Worm (Caenorhabditis elegans): Measurements from ENCODE around the gene C01C4.2.

C01C4.2 gene

DNA sequence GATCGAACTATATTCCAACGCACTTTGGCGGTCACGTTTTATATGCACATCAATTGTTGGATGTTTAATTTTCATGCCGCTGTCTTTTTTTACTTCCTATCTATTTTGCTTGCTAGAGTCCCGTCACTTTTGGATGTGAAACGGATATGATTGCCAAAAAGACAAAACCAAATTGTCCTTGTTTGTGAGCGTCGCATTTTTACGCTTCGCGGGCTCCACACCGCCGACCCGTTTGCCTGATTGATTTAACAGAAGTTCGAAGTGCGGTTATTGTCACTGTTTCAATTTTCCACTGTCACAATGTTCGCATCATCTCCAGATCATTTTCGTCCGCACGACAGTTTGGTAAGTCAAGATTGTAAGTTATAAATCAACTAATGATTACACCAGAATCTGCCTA, at the start of gene C01C4.2:
Gene C01C4.2, plus strand, starts transcription at position 301 of the 400 bp plus-strand sequence.
- TF ChIP-seq unc-120 (tag; optimal IDR thresholded peaks at IDR 0.05; ENCODE audit: poor library complexity, severe bottlenecking) (no peak), nhr-28 (tag; optimal IDR thresholded peaks at IDR 0.05) (no peak), mep-1 (tag; optimal IDR thresholded peaks at IDR 0.05) (no peak), M03D4.4 (tag; optimal IDR thresholded peaks at IDR 0.05) (no peak), ceh-43 (GFP tag; optimal IDR thresholded peaks at IDR 0.05) (no peak), cnd-1 (tag; optimal IDR thresholded peaks at IDR 0.05) (no peak), drap-1 (GFP tag; optimal IDR thresholded peaks at IDR 0.05) (no peak), bed-3 (GFP tag; optimal IDR thresholded peaks at IDR 0.05) (no peak), tbx-8 (GFP tag; optimal IDR thresholded peaks at IDR 0.05) (no peak), snpc-4 (tag; optimal IDR thresholded peaks at IDR 0.05) (no peak), hlh-1 (tag; optimal IDR thresholded peaks at IDR 0.05) (no peak), ceh-83 (GFP tag; optimal IDR thresholded peaks at IDR 0.05) (no peak), blmp-1 (tag; optimal IDR thresholded peaks at IDR 0.05) (no peak), nhr-237 (tag; optimal IDR thresholded peaks at IDR 0.05) (no peak)

DNA sequence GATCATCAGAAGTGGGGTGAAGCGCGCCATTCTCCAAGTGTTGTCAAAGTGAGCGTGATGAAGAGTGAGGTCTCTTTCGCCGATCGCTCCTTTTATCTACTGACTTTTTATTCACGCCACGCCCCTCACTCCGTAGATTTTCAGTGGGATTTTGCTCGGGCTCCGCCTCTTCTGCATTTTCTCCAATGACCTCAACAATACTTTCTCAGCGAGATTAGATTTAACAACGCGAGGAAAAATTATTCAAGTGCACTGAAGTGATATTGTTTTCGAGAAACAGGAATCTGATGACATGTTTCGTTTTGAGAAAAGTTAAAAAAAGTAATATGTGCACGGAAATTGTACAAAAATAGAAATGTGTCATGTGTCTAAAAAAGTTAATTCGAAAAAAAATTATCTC, 46.1 kb upstream of the C01C4.2 start, which contains the start of gene snet-1:
Gene snet-1, minus strand, starts transcription at position 101 of the 400 bp plus-strand sequence.
- TF ChIP-seq hlh-1 (tag; optimal IDR thresholded peaks at IDR 0.05) (no peak), ceh-83 (GFP tag; optimal IDR thresholded peaks at IDR 0.05) (no peak), mls-2 (tag; optimal IDR thresholded peaks at IDR 0.05) (no peak), elt-1 (tag; optimal IDR thresholded peaks at IDR 0.05; ENCODE audit: borderline replicate concordance, insufficient read depth) (no peak)

DNA sequence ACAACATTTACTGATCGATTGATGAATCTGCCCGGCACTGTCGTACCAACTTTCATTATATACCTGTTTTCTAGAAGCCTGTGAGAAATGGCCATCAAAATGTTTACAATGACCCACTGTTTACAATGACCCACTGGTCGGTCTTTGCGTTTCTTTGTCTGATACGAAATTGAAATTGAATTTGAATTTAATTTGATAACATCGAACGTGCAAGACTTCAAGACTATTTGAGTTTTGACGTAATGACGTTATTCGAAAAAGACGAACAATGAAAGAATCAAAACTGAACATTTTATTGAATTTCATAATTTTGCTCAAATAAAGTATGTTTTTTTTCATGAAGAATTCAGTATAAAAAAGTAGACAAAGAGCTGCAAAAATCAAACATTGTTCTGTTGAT, 42.9 kb upstream of the C01C4.2 start, which contains the start of gene C02F12.5:
Gene C02F12.5, minus strand, starts transcription at position 101 of the 400 bp plus-strand sequence.
- TF ChIP-seq elt-1 (tag; optimal IDR thresholded peaks at IDR 0.05; ENCODE audit: borderline replicate concordance, insufficient read depth): no peak
- TF ChIP-seq unc-62 (GFP tag; optimal IDR thresholded peaks at IDR 0.05): no peak
- no peak for TF ChIP-seq unc-39 (tag; optimal IDR thresholded peaks at IDR 0.05)
- TF ChIP-seq hlh-1 (tag; optimal IDR thresholded peaks at IDR 0.05): no peak

DNA sequence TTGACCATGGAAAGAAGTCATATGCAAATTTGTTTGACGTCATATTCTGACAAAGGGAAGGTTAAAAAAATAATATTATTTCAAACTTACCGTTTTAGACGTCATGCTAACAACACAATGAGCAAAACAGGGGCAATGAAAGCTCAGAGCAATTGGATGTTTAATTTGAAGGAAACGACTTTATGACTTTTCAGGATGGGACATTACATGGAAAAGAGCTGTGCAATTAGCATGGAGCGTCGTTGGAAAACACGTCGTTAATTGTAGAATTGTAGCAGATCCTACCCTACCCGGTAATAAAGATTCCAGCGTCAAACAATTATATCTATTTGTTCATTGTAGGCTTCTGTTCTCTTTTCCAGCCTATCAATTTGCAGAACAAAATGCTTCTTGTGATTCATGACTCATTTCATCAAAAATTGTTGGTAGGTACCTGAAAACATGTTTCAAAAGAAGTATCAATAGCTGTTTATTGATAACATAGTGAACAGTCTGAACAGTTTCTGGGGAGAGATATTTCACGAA, 41.3 kb upstream of the C01C4.2 start, which contains the start of gene ceh-63:
Gene ceh-63, minus strand, starts transcription at position 475 of the 525 bp plus-strand sequence.
- TF ChIP-seq drap-1 (GFP tag; optimal IDR thresholded peaks at IDR 0.05) (no peak), zip-8 (tag; optimal IDR thresholded peaks at IDR 0.05) (no peak), unc-120 (tag; optimal IDR thresholded peaks at IDR 0.05; ENCODE audit: poor library complexity, severe bottlenecking) (no peak), nhr-76 (tag; optimal IDR thresholded peaks at IDR 0.05) (no peak), snpc-4 (tag; optimal IDR thresholded peaks at IDR 0.05) (no peak), nhr-28 (tag; optimal IDR thresholded peaks at IDR 0.05) (no peak), ceh-83 (GFP tag; optimal IDR thresholded peaks at IDR 0.05) (no peak), ces-1 (GFP tag; optimal IDR thresholded peaks at IDR 0.05) (no peak), tbx-8 (GFP tag; optimal IDR thresholded peaks at IDR 0.05) (no peak), ham-2 (GFP tag; optimal IDR thresholded peaks at IDR 0.05) (no peak), flh-1 (GFP tag; optimal IDR thresholded peaks at IDR 0.05) (no peak), mab-5 (tag; optimal IDR thresholded peaks at IDR 0.05) (no peak), ceh-39 (tag; optimal IDR thresholded peaks at IDR 0.05) (no peak), nhr-237 (tag; optimal IDR thresholded peaks at IDR 0.05) (no peak), pha-4 (tag; optimal IDR thresholded peaks at IDR 0.05) (no peak), mep-1 (tag; optimal IDR thresholded peaks at IDR 0.05) (no peak)

DNA sequence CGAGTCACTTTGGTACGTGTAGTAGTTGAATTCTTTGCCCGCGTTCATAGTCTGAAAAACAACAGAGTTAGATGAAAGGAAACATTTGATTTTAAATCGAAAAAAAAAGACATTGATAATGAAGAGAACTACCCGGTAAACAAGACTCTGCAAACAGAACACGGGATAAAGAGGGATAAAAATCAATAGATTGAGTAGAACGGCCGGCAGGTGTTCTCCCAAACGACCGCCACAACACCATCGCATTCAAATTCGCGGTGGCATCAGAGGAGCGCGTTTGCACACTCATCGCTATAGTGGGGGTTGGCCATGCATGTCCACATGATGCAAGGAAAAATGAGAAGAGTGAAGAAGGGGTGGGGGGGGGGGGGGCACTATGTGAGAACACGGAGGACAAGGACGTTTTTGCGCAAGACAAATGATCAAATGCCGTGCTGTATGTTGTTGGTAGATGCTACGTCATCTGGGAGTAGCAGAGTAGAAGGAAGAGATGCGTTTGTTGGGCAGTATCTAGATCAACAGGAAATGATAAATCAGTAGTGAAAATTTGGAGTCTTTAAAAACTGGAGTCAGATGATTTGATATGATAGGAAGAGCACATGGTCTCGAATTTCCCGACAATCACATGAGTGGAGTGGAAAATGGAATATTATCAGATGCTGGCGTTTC, 36.3 kb upstream of the C01C4.2 start, which contains the start of gene tag-52:
Gene tag-52, minus strand, starts transcription at position 51 of the 669 bp plus-strand sequence.
- TF ChIP-seq mls-2 (tag; optimal IDR thresholded peaks at IDR 0.05): peak; percentile 55
- TF ChIP-seq ceh-39 (tag; optimal IDR thresholded peaks at IDR 0.05): peak; percentile 34
- TF ChIP-seq lsy-2 (tag; optimal IDR thresholded peaks at IDR 0.05): no peak
- peak; percentile 38 for TF ChIP-seq lin-13 (tag; optimal IDR thresholded peaks at IDR 0.05)
- TF ChIP-seq mab-5 (tag; optimal IDR thresholded peaks at IDR 0.05): no peak
- peak; percentile 26 for TF ChIP-seq unc-62 (GFP tag; optimal IDR thresholded peaks at IDR 0.05)
- peak; percentile 26 for TF ChIP-seq drap-1 (GFP tag; optimal IDR thresholded peaks at IDR 0.05)
- TF ChIP-seq mep-1 (tag; optimal IDR thresholded peaks at IDR 0.05): peak; percentile 10
- no peak for TF ChIP-seq blmp-1 (tag; optimal IDR thresholded peaks at IDR 0.05)
- peak; percentile 75 for TF ChIP-seq cnd-1 (tag; optimal IDR thresholded peaks at IDR 0.05)
- TF ChIP-seq hlh-1 (tag; optimal IDR thresholded peaks at IDR 0.05): peak; percentile 0
- peak; percentile 56 for TF ChIP-seq sptf-1 (tag; optimal IDR thresholded peaks at IDR 0.05)
- TF ChIP-seq elt-3 (tag; optimal IDR thresholded peaks at IDR 0.05): no peak
- peak; percentile 53 for TF ChIP-seq ham-2 (GFP tag; optimal IDR thresholded peaks at IDR 0.05)
- no peak for TF ChIP-seq unc-120 (tag; optimal IDR thresholded peaks at IDR 0.05; ENCODE audit: poor library complexity, severe bottlenecking)
- peak; percentile 59 for TF ChIP-seq M03D4.4 (tag; optimal IDR thresholded peaks at IDR 0.05)
- TF ChIP-seq sem-2 (GFP tag; optimal IDR thresholded peaks at IDR 0.05): peak; percentile 23
- TF ChIP-seq lin-32 (GFP tag; optimal IDR thresholded peaks at IDR 0.05): peak; percentile 73
- TF ChIP-seq tbx-8 (GFP tag; optimal IDR thresholded peaks at IDR 0.05): no peak
